Worm (Caenorhabditis elegans): Measurements from ENCODE around the gene T28F3.8.

Gene T28F3.8

DNA sequence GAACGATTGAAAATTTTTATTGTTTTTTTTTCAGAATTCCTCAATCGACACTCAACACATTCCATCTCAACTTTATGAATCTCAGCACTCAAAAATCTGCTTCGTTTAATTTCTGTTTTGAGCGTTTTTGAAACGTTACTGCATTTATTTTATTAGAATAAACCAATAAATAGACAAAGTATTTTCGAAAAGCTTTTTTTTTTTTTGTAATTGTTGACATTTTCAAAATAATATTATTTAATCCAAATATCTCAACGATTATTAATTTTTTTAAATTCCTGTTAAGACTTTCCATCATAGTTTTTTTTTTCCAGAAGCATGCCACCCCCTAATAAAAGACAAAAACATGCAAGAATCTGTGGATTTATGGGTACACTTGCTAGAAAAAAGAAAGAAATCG lies 25.1 kb upstream of the T28F3.8 start, which contains the start of gene C49C3.7:
Gene C49C3.7, plus strand, starts transcription at position 301 of the 400 bp plus-strand sequence.
- TF ChIP-seq aha-1 (tag) (peak; percentile 86), pha-4 (GFP tag; IDR thresholded peaks at IDR 0.05) (no peak), pha-4 (tag; optimal IDR thresholded peaks at IDR 0.05) (no peak)

DNA sequence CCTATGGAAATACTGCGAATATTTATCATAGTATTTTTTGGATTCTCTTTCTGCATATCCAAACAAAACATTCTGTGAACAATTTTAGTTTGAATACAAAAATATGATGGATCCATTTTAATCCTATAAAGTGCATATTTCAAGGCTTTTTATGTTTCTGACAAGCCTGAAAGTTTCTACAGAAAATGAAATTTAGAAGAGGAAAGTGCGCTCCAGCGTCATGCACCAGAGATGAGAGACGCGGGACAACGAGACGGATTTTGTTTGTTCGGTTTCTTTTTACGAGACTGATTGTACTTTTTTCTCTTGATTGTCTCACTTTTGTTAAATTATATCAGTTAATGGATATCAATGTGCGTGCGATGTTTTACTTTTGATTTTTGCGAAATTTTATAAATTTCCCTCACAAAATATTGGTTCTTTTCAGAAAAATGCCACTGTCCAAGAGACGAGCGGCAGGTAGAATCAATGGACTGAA lies 24.0 kb upstream of the T28F3.8 start, which contains the start of gene C49C3.6:
Gene C49C3.6, plus strand, starts transcription at position 428 of the 478 bp plus-strand sequence.
- no peak for TF ChIP-seq ztf-7 (tag; optimal IDR thresholded peaks at IDR 0.05)
- TF ChIP-seq lin-38 (GFP tag; IDR thresholded peaks at IDR 0.05): peak; percentile 72
- TF ChIP-seq F37D6.2 (tag; optimal IDR thresholded peaks at IDR 0.05): no peak
- peak; percentile 61; the same call in 1 of the 2 replicates for TF ChIP-seq snpc-1.2 (GFP tag; IDR thresholded peaks at IDR 0.05)
- no peak for TF ChIP-seq madf-9 (GFP tag; conservative IDR thresholded peaks at IDR 0.05)
- TF ChIP-seq Y5F2A.4 (GFP tag; optimal IDR thresholded peaks at IDR 0.05): no peak
- TF ChIP-seq daf-16 (GFP tag; optimal IDR thresholded peaks at IDR 0.05): no peak
- peak; percentile 1 for TF ChIP-seq daf-16 (tag; optimal IDR thresholded peaks at IDR 0.05)
- TF ChIP-seq hif-1 (tag; optimal IDR thresholded peaks at IDR 0.05): no peak
- no peak for TF ChIP-seq hlh-30 (tag; optimal IDR thresholded peaks at IDR 0.05; ENCODE audit: insufficient read depth)
- TF ChIP-seq lsy-2 (tag; optimal IDR thresholded peaks at IDR 0.05): peak in 1 of 2 experiments; percentile 42
- TF ChIP-seq mes-2 (tag; optimal IDR thresholded peaks at IDR 0.05; ENCODE audit: poor library complexity, severe bottlenecking): peak; percentile 28
- no peak for TF ChIP-seq zip-11 (GFP tag; IDR thresholded peaks at IDR 0.05)
- no peak for TF ChIP-seq snpc-4 (tag; optimal IDR thresholded peaks at IDR 0.05)
- TF ChIP-seq lin-29 (GFP tag; IDR thresholded peaks at IDR 0.05): no peak

DNA sequence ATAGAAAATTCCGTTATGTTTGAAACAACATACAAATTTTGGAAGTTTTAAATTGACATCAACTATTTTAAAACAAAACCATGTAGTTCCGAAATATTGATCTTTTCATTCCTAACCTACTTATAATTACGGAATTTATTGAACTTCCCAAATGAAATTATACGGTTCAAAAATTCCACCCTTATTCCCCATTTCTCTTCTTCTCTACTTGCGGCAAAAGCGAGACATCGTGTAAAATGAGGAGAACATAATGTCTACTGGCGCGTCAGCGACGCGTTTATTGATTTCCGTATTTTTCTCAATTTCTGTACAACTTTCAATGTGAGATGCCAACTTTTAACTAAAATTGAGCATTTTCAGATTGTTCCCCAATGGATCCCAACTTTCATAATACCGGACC lies 21.7 kb upstream of the T28F3.8 start, which contains the start of gene ceh-88:
Gene ceh-88, plus strand, starts transcription at position 355 of the 400 bp plus-strand sequence.
- TF ChIP-seq ceh-82 (tag; optimal IDR thresholded peaks at IDR 0.05) (no peak), fos-1 (tag; optimal IDR thresholded peaks at IDR 0.05) (no peak), pha-4 (GFP tag; IDR thresholded peaks at IDR 0.05) (no peak), pha-4 (tag; optimal IDR thresholded peaks at IDR 0.05) (no peak), snpc-4 (tag; optimal IDR thresholded peaks at IDR 0.05) (no peak), hmg-1.1 (GFP tag; IDR thresholded peaks at IDR 0.05) (peak; percentile 41; the same call in 1 of the 2 replicates), Y48G9A.11 (GFP tag; IDR thresholded peaks at IDR 0.05) (no peak), dmd-9 (GFP tag; IDR thresholded peaks at IDR 0.05) (no peak), Y75B8A.6 (GFP tag; IDR thresholded peaks at IDR 0.05) (no peak), snpc-1.2 (GFP tag; IDR thresholded peaks at IDR 0.05) (no peak), dve-1 (tag; optimal IDR thresholded peaks at IDR 0.05; ENCODE audit: insufficient read depth) (peak; percentile 15), F10B5.3 (tag; optimal IDR thresholded peaks at IDR 0.05) (no peak), nhr-102 (tag; optimal IDR thresholded peaks at IDR 0.05) (no peak), R02D3.7 (tag; optimal IDR thresholded peaks at IDR 0.05) (no peak), zfp-2 (tag; optimal IDR thresholded peaks at IDR 0.05) (no peak), aly-2 (tag; optimal IDR thresholded peaks at IDR 0.05) (no peak), ceh-44 (GFP tag; IDR thresholded peaks at IDR 0.05) (no peak), nhr-25 (tag; optimal IDR thresholded peaks at IDR 0.05; ENCODE audit: borderline replicate concordance, insufficient read depth) (no peak), lin-38 (GFP tag; IDR thresholded peaks at IDR 0.05) (no peak), F37D6.2 (tag; optimal IDR thresholded peaks at IDR 0.05) (no peak), daf-8 (GFP tag; IDR thresholded peaks at IDR 0.05) (no peak), lsy-2 (tag; optimal IDR thresholded peaks at IDR 0.05) (no peak), daf-16 (GFP tag; optimal IDR thresholded peaks at IDR 0.05) (no peak), daf-16 (tag; optimal IDR thresholded peaks at IDR 0.05) (peak; percentile 3), mes-2 (tag; optimal IDR thresholded peaks at IDR 0.05; ENCODE audit: poor library complexity, severe bottlenecking) (peak; percentile 29)

DNA sequence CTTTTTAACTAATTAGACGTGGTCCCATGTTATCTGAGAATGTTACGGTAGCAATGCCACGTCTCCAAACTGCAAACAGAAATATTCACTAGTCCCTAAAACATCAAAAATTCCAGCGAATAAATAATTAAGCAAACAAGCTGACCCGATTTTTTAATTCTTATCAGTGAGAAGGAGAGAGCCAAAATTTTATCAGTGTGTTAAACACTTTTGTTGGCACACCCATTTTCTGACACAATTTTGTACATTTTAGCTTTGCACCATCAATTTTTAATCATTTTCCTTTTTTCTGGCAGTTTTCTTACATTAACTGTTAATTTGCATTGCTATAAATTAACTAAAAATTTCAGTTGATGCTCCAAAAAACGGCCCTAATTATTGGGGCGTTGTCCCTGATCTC lies 13.3 kb upstream of the T28F3.8 start, which contains the start of gene C49C3.4:
Gene C49C3.4, plus strand, starts transcription at position 351 of the 400 bp plus-strand sequence.
- TF ChIP-seq daf-16 (GFP tag; optimal IDR thresholded peaks at IDR 0.05): no peak
- TF ChIP-seq daf-16 (tag; optimal IDR thresholded peaks at IDR 0.05): peak; percentile 35
- peak; percentile 79 for TF ChIP-seq nhr-28 (tag; optimal IDR thresholded peaks at IDR 0.05)
- TF ChIP-seq gei-8 (GFP tag; optimal IDR thresholded peaks at IDR 0.05): no peak
- peak; percentile 28; the same call in 1 of the 2 replicates for TF ChIP-seq dmd-6 (GFP tag; IDR thresholded peaks at IDR 0.05)
- TF ChIP-seq hlh-11 (tag; optimal IDR thresholded peaks at IDR 0.05): peak; percentile 7
- TF ChIP-seq pqm-1 (tag; optimal IDR thresholded peaks at IDR 0.05): peak; percentile 96
- no peak for TF ChIP-seq F26F4.8 (GFP tag; conservative IDR thresholded peaks at IDR 0.05)
